Fruit fly (Drosophila melanogaster) whole organism, adult: ENCODE data around the gene SclA.
A peak's percentile ranks its signal among the peaks of the same experiment; 100 is the strongest.

Experiments
- CG7101 ChIP-seq: fragments of 200-800 bp; sonication (Bioruptor generic); optimal IDR thresholded peaks from 2 replicates; lab custom pipeline; 2018; ENCODE audit warnings: missing biosample characterization, mild to moderate bottlenecking, missing genetic modification characterization, moderate library complexity
- Crg-1 ChIP-seq: fragments of 200-800 bp; sonication (Bioruptor generic); optimal IDR thresholded peaks from 2 replicates; lab custom pipeline; 2016; ENCODE audit warnings: missing biosample characterization, missing genetic modification characterization
- cic ChIP-seq: fragments of 200-800 bp; sonication (Bioruptor generic); optimal IDR thresholded peaks from 2 replicates; lab custom pipeline; 2017; ENCODE audit warnings: missing biosample characterization, mild to moderate bottlenecking, missing genetic modification characterization, moderate library complexity
- kay ChIP-seq: fragments of 200-800 bp; sonication (Bioruptor generic); peaks from one replicate; lab custom pipeline; 2016; ENCODE audit warnings: missing biosample characterization, missing genetic modification characterization, borderline replicate concordance
- tj ChIP-seq: fragments of 200-800 bp; sonication (Bioruptor generic); optimal IDR thresholded peaks from 3 replicates; lab custom pipeline; 2017; ENCODE audit warnings: missing biosample characterization, mild to moderate bottlenecking, missing genetic modification characterization, moderate library complexity

DNA sequence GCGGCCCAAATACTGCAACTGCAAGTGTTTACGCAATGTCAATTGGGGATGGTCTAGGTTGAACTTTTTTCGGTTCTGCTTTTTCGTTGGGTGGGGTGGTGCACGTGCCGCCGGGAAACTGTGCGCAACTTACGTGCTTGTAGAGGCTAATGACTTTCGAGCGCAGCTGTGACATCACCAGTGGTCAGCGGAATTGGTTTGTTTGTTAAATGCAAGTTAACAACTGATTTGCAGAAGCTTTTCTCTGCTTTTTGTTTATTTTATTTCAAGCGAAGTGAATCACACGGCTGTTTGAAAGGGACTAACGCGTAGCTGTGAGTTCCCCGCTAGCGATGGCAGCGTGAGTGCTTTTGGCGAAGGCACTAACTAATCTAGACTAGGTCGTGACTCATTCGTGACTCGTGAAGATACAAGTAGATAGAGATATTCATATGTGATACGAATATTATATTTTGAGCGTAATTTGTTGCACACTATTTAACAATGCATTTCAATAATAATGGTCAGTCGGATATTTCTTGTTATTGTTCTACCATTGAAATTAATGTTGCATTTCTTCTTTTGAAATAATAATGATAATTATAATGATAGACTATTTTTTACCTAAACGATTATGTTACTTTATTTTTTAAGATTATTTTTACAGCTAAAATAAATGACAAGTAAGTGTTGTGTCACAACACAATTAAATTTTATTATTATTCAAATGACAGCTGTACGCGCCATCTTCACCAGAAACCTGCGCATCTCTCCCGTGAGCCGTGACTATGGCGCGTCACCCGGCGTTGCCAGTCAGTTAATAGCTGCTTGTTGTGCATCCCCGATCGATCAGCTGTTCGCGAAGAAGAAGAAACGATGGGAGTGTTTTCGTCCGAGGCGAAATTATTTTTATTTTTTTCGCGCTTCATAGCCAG lies 50.1 kb downstream of the SclA start, which contains the start of the genes osi and tweek:
- TF ChIP-seq Crg-1 (GFP tag; lab: Kevin White, UChicago) (no peak), tj (GFP tag; lab: Kevin White, UChicago) (peak; percentile 1), cic (GFP tag; lab: Kevin White, UChicago) (no peak), kay (GFP tag; lab: Kevin White, UChicago) (peak; percentile 99), CG7101 (tag; lab: Kevin White, UChicago) (peak; percentile 51)
